Fruit fly (Drosophila melanogaster) whole organism, adult: ENCODE results near the gene CG9483.
A peak's percentile ranks its signal among the peaks of the same experiment; 100 is the strongest.

Source experiments
- CG11617 ChIP-seq: fragments of 200-800 bp; sonication (Bioruptor generic); optimal IDR thresholded peaks from 2 replicates; lab custom pipeline; 2017; ENCODE audit warnings: mild to moderate bottlenecking, missing biosample characterization, missing genetic modification reagents, missing genetic modification characterization
- CG12768 ChIP-seq: fragments of 200-800 bp; sonication (Bioruptor generic); optimal IDR thresholded peaks from 2 replicates; lab custom pipeline; 2017; ENCODE audit warnings: missing biosample characterization, missing genetic modification characterization, mild to moderate bottlenecking, moderate library complexity, missing genetic modification reagents
- CG14711 ChIP-seq: fragments of 200-800 bp; sonication (Bioruptor generic); optimal IDR thresholded peaks from 2 replicates; lab custom pipeline; 2018; ENCODE audit warnings: missing biosample characterization, mild to moderate bottlenecking, missing genetic modification characterization, moderate library complexity
- CG1620 ChIP-seq: fragments of 200-800 bp; sonication (Bioruptor generic); optimal IDR thresholded peaks from 2 replicates; lab custom pipeline; 2016; ENCODE audit warnings: missing biosample characterization, missing genetic modification characterization
- CG33017 ChIP-seq: fragments of 200-800 bp; sonication (Bioruptor generic); optimal IDR thresholded peaks from 2 replicates; lab custom pipeline; 2018; ENCODE audit warnings: missing biosample characterization, mild to moderate bottlenecking, missing genetic modification characterization, moderate library complexity
- CG5204 ChIP-seq: fragments of 200-800 bp; sonication (Bioruptor generic); optimal IDR thresholded peaks from 2 replicates; lab custom pipeline; 2016; ENCODE audit warnings: missing biosample characterization, missing genetic modification characterization
- CG7045 ChIP-seq: fragments of 200-800 bp; sonication (Bioruptor generic); optimal IDR thresholded peaks from 2 replicates; lab custom pipeline; 2017; ENCODE audit warnings: missing biosample characterization, mild to moderate bottlenecking, missing genetic modification characterization
- CG7101 ChIP-seq: fragments of 200-800 bp; sonication (Bioruptor generic); optimal IDR thresholded peaks from 2 replicates; lab custom pipeline; 2018; ENCODE audit warnings: missing biosample characterization, mild to moderate bottlenecking, missing genetic modification characterization, moderate library complexity
- Clk ChIP-seq: fragments of 200-800 bp; sonication (Bioruptor generic); optimal IDR thresholded peaks from 2 replicates; lab custom pipeline; 2017; ENCODE audit warnings: missing biosample characterization, missing genetic modification characterization
- Crg-1 ChIP-seq: fragments of 200-800 bp; sonication (Bioruptor generic); optimal IDR thresholded peaks from 2 replicates; lab custom pipeline; 2016; ENCODE audit warnings: missing biosample characterization, missing genetic modification characterization
- Hr96 ChIP-seq: fragments of 200-800 bp; sonication (Bioruptor generic); optimal IDR thresholded peaks from 2 replicates; lab custom pipeline; 2016; ENCODE audit warnings: missing biosample characterization, missing genetic modification characterization
- Mnt ChIP-seq: fragments of 200-800 bp; sonication (Bioruptor generic); optimal IDR thresholded peaks from 2 replicates; lab custom pipeline; 2016; ENCODE audit warnings: missing biosample characterization, mild to moderate bottlenecking, missing genetic modification characterization
- bab1 ChIP-seq: fragments of 200-800 bp; sonication (Bioruptor generic); optimal IDR thresholded peaks from 3 replicates; lab custom pipeline; 2019; ENCODE audit warnings: missing biosample characterization, mild to moderate bottlenecking, missing genetic modification characterization, moderate library complexity
- cic ChIP-seq: fragments of 200-800 bp; sonication (Bioruptor generic); optimal IDR thresholded peaks from 2 replicates; lab custom pipeline; 2017; ENCODE audit warnings: missing biosample characterization, mild to moderate bottlenecking, missing genetic modification characterization, moderate library complexity
- cnc ChIP-seq, 2 experiments: fragments of >200 bp; optimal IDR thresholded peaks; 2 replicates each; lab custom pipeline; 2017
- kay ChIP-seq: fragments of 200-800 bp; sonication (Bioruptor generic); peaks from one replicate; lab custom pipeline; 2016; ENCODE audit warnings: missing biosample characterization, missing genetic modification characterization, borderline replicate concordance
- ovo ChIP-seq: fragments of 200-800 bp; sonication (Bioruptor generic); optimal IDR thresholded peaks from 2 replicates; lab custom pipeline; 2016; ENCODE audit warnings: missing biosample characterization, missing genetic modification characterization
- pad ChIP-seq: fragments of 200-800 bp; sonication (Bioruptor generic); optimal IDR thresholded peaks from 3 replicates; lab custom pipeline; 2017; ENCODE audit warnings: missing biosample characterization, missing genetic modification characterization, mild to moderate bottlenecking, moderate library complexity, missing genetic modification reagents
- tj ChIP-seq: fragments of 200-800 bp; sonication (Bioruptor generic); optimal IDR thresholded peaks from 3 replicates; lab custom pipeline; 2017; ENCODE audit warnings: missing biosample characterization, mild to moderate bottlenecking, missing genetic modification characterization, moderate library complexity
- toe ChIP-seq: fragments of 200-800 bp; sonication (Bioruptor generic); optimal IDR thresholded peaks from 2 replicates; lab custom pipeline; 2016; ENCODE audit warnings: missing biosample characterization, missing genetic modification characterization

CG9483 gene

dm6 chr2L:8866467-8866866 is at the start of gene CG9483:
Gene CG9483, plus strand, starts transcription at chr2L:8866767.
- TF ChIP-seq CG14711 (tag; lab: Kevin White, UChicago) = no peak
- TF ChIP-seq Clk = no peak
- no peak for TF ChIP-seq CG12768 (GFP tag; lab: Kevin White, UChicago)
- no peak for TF ChIP-seq pad
- no peak for TF ChIP-seq kay (GFP tag; lab: Kevin White, UChicago)
- TF ChIP-seq Crg-1 (GFP tag; lab: Kevin White, UChicago) = no peak
- no peak for TF ChIP-seq CG11617
- no peak for TF ChIP-seq cnc (optimal IDR thresholded peaks at IDR 0.05; lab: Kevin White, UChicago)

- TF ChIP-seq toe (no peak), ovo (no peak), cic (GFP tag; lab: Kevin White, UChicago) (no peak), CG7045 (GFP tag; lab: Kevin White, UChicago) (no peak), CG14711 (tag; lab: Kevin White, UChicago) (no peak), CG5204 (GFP tag; lab: Kevin White, UChicago) (no peak), Mnt (GFP tag; lab: Kevin White, UChicago) (no peak), CG12768 (GFP tag; lab: Kevin White, UChicago) (no peak), pad (no peak), CG1620 (no peak), Crg-1 (GFP tag; lab: Kevin White, UChicago) (no peak), kay (GFP tag; lab: Kevin White, UChicago) (no peak), Clk (no peak)
Observed at dm6 chr2L:8817343-8817742, 49.2 kb upstream of the CG9483 start.

dm6 chr2L:8820539-8820938 is 46.0 kb upstream of the CG9483 start:
- TF ChIP-seq bab1 (GFP tag; lab: Kevin White, UChicago) (no peak), CG7045 (GFP tag; lab: Kevin White, UChicago) (no peak), kay (GFP tag; lab: Kevin White, UChicago) (no peak), ovo (no peak), CG5204 (GFP tag; lab: Kevin White, UChicago) (no peak), CG12768 (GFP tag; lab: Kevin White, UChicago) (no peak), cic (GFP tag; lab: Kevin White, UChicago) (no peak), Crg-1 (GFP tag; lab: Kevin White, UChicago) (no peak), CG7101 (no peak), CG14711 (tag; lab: Kevin White, UChicago) (no peak), CG1620 (no peak), CG11617 (no peak), Mnt (GFP tag; lab: Kevin White, UChicago) (no peak), Hr96 (no peak), CG33017 (tag; lab: Kevin White, UChicago) (no peak), toe (no peak)

dm6 chr2L:8825222-8825869 is 41.2 kb upstream of the CG9483 start, which contains the start of gene SoxN:
Gene SoxN, plus strand, starts transcription at chr2L:8825645.
- peak; percentile 11 for TF ChIP-seq pad
- no peak for TF ChIP-seq CG5204 (GFP tag; lab: Kevin White, UChicago)
- TF ChIP-seq Hr96 = no peak
- TF ChIP-seq kay (GFP tag; lab: Kevin White, UChicago) = no peak

dm6 chr2L:8828387-8828786 is 38.2 kb upstream of the CG9483 start:
- TF ChIP-seq bab1 (GFP tag; lab: Kevin White, UChicago) = no peak
- TF ChIP-seq kay (GFP tag; lab: Kevin White, UChicago) = no peak
- TF ChIP-seq CG14711 (tag; lab: Kevin White, UChicago) = no peak
- TF ChIP-seq CG12768 (GFP tag; lab: Kevin White, UChicago) = no peak
- no peak for TF ChIP-seq Mnt (GFP tag; lab: Kevin White, UChicago)
- no peak for TF ChIP-seq cic (GFP tag; lab: Kevin White, UChicago)
- no peak for TF ChIP-seq tj (GFP tag; lab: Kevin White, UChicago)
- no peak for TF ChIP-seq toe
- TF ChIP-seq CG7045 (GFP tag; lab: Kevin White, UChicago) = no peak
- no peak for TF ChIP-seq Clk
- TF ChIP-seq ovo = no peak
- no peak for TF ChIP-seq Crg-1 (GFP tag; lab: Kevin White, UChicago)
- no peak for TF ChIP-seq pad
- no peak for TF ChIP-seq CG1620
- TF ChIP-seq Hr96 = no peak

- TF ChIP-seq CG1620 = no peak
- no peak for TF ChIP-seq toe
- no peak for TF ChIP-seq Crg-1 (GFP tag; lab: Kevin White, UChicago)
- TF ChIP-seq cic (GFP tag; lab: Kevin White, UChicago) = no peak
- TF ChIP-seq CG5204 (GFP tag; lab: Kevin White, UChicago) = no peak
- no peak for TF ChIP-seq ovo
- no peak for TF ChIP-seq tj (GFP tag; lab: Kevin White, UChicago)
- no peak for TF ChIP-seq CG7101
Observed at dm6 chr2L:8832386-8833210, 34.0 kb upstream of the CG9483 start.
